In genomic region chr3L:15013957-15014692, dm6 we compare ENCODE assay signal across 5 fruit fly cellular contexts.
A peak's percentile ranks its signal among the peaks of the same experiment; 100 is the strongest.
TF ChIP-seq lines count a peak whose summit lies in the region.

Gene Reck, minus strand, starts transcription at chr3L:15014062.

- TF ChIP-seq CTCF in whole organism, embryonic (GFP tag; optimal IDR thresholded peaks at IDR 0.05; lab: Kevin White, UChicago) = peak; percentile 59

TF ChIP-seq in whole organism, adult, 20 proteins besides CTCF, POLR2A, EP300 and RAD21:
- TF ChIP-seq CG12768 (GFP tag; optimal IDR thresholded peaks at IDR 0.05; lab: Kevin White, UChicago) = peak; percentile 46
- no peak for TF ChIP-seq kay (GFP tag; lab: Kevin White, UChicago; ENCODE audit: borderline replicate concordance)

TF ChIP-seq in whole organism, embryonic, 481 proteins besides CTCF, POLR2A, EP300 and RAD21 (continues in another document):
- TF ChIP-seq fu2 (GFP tag; optimal IDR thresholded peaks at IDR 0.05; lab: Kevin White, UChicago) (no peak), Dfd (GFP tag; optimal IDR thresholded peaks at IDR 0.05; lab: Kevin White, UChicago) (no peak), CG15601 (tag; optimal IDR thresholded peaks at IDR 0.05; lab: Kevin White, UChicago) (peak; percentile 69), yki (optimal IDR thresholded peaks at IDR 0.05; lab: Kevin White, UChicago) (peak; percentile 11), trem (tag; optimal IDR thresholded peaks at IDR 0.05; lab: Kevin White, UChicago) (peak; percentile 70), croc (GFP tag; conservative IDR thresholded peaks at IDR 0.05; lab: Robert Waterston, UW) (peak; percentile 38; the same call in 1 of the 3 replicates), CG9727 (GFP tag; optimal IDR thresholded peaks at IDR 0.05; lab: Kevin White, UChicago) (peak; percentile 87), CG11723 (GFP tag; optimal IDR thresholded peaks at IDR 0.05; lab: Kevin White, UChicago) (peak; percentile 50), gsb-n (tag; optimal IDR thresholded peaks at IDR 0.05; lab: Kevin White, UChicago) (peak; percentile 88), CG3281 (GFP tag; optimal IDR thresholded peaks at IDR 0.05; lab: Kevin White, UChicago) (peak; percentile 84), Hey (tag; optimal IDR thresholded peaks at IDR 0.05; lab: Kevin White, UChicago) (no peak), Sox100B (GFP tag; optimal IDR thresholded peaks at IDR 0.05; lab: Kevin White, UChicago) (peak; percentile 84), pzg (GFP tag; optimal IDR thresholded peaks at IDR 0.05; lab: Kevin White, UChicago) (peak; percentile 31), CG1602 (GFP tag; optimal IDR thresholded peaks at IDR 0.05; lab: Kevin White, UChicago) (peak; percentile 71), CHES-1-like (GFP tag; optimal IDR thresholded peaks at IDR 0.05; lab: Kevin White, UChicago) (no peak), esg (GFP tag; conservative IDR thresholded peaks at IDR 0.05; lab: Robert Waterston, UW) (peak; percentile 76), D19A (tag; optimal IDR thresholded peaks at IDR 0.05; lab: Kevin White, UChicago) (peak; percentile 78), Trl (optimal IDR thresholded peaks at IDR 0.05; lab: Kevin White, UChicago) (no peak), Trl (GFP tag; optimal IDR thresholded peaks at IDR 0.05; lab: Kevin White, UChicago) (peak; percentile 48), CG34224 (GFP tag; IDR thresholded peaks at IDR 0.05; lab: Robert Waterston, UW; ENCODE audit: partially characterized antibody) (no peak), MESR4 (GFP tag; optimal IDR thresholded peaks at IDR 0.05; lab: Kevin White, UChicago) (peak; percentile 1), scrt (GFP tag; optimal IDR thresholded peaks at IDR 0.05; lab: Kevin White, UChicago) (peak; percentile 74)

TF ChIP-seq in whole organism, prepupa, 60 proteins besides CTCF, POLR2A, EP300 and RAD21 (continues in another document):
- peak; percentile 88 for TF ChIP-seq CG10631 (GFP tag; optimal IDR thresholded peaks at IDR 0.05; lab: Kevin White, UChicago)
- TF ChIP-seq Hr39 (GFP tag; optimal IDR thresholded peaks at IDR 0.05; lab: Kevin White, UChicago) = peak; percentile 57
- peak; percentile 94 for TF ChIP-seq Hr4 (GFP tag; optimal IDR thresholded peaks at IDR 0.05; lab: Kevin White, UChicago)
- peak; percentile 85 for TF ChIP-seq Ets96B (tag; optimal IDR thresholded peaks at IDR 0.05; lab: Kevin White, UChicago)
- TF ChIP-seq topi (GFP tag; optimal IDR thresholded peaks at IDR 0.05; lab: Kevin White, UChicago) = peak; percentile 85
- TF ChIP-seq Eip78C (GFP tag; lab: Kevin White, UChicago) = peak; percentile 98
- no peak for TF ChIP-seq CG6854 (GFP tag; optimal IDR thresholded peaks at IDR 0.05; lab: Kevin White, UChicago)
- no peak for TF ChIP-seq Hr38 (GFP tag; optimal IDR thresholded peaks at IDR 0.05; lab: Kevin White, UChicago)
- TF ChIP-seq CG32006 (GFP tag; optimal IDR thresholded peaks at IDR 0.05; lab: Kevin White, UChicago) = peak; percentile 85
- peak; percentile 78 for TF ChIP-seq CG9139 (GFP tag; optimal IDR thresholded peaks at IDR 0.05; lab: Kevin White, UChicago)
- TF ChIP-seq CG6808 (GFP tag; optimal IDR thresholded peaks at IDR 0.05; lab: Kevin White, UChicago) = peak; percentile 82
- TF ChIP-seq CG16779 (tag; optimal IDR thresholded peaks at IDR 0.05; lab: Kevin White, UChicago) = peak; percentile 85
- peak; percentile 79 for TF ChIP-seq Gug (GFP tag; IDR thresholded peaks at IDR 0.05; lab: Robert Waterston, UW)
- TF ChIP-seq Smox (GFP tag; optimal IDR thresholded peaks at IDR 0.05; lab: Kevin White, UChicago) = peak; percentile 79
- TF ChIP-seq Eip93F (GFP tag; optimal IDR thresholded peaks at IDR 0.05; lab: Kevin White, UChicago) = peak; percentile 61
- peak; percentile 61 for TF ChIP-seq CG31627 (GFP tag; optimal IDR thresholded peaks at IDR 0.05; lab: Kevin White, UChicago)
- peak; percentile 83 for TF ChIP-seq CG3032 (tag; optimal IDR thresholded peaks at IDR 0.05; lab: Kevin White, UChicago)
- TF ChIP-seq CG4318 (GFP tag; optimal IDR thresholded peaks at IDR 0.05; lab: Kevin White, UChicago) = peak; percentile 77
- peak; percentile 85 for TF ChIP-seq Met (GFP tag; optimal IDR thresholded peaks at IDR 0.05; lab: Kevin White, UChicago)
- TF ChIP-seq CG11294 (GFP tag; IDR thresholded peaks at IDR 0.05; lab: Robert Waterston, UW) = peak; percentile 74
- TF ChIP-seq ss (GFP tag; optimal IDR thresholded peaks at IDR 0.05; lab: Kevin White, UChicago) = peak; percentile 82 to 83
- TF ChIP-seq CG6792 (GFP tag; optimal IDR thresholded peaks at IDR 0.05; lab: Kevin White, UChicago) = peak; percentile 74
- peak; percentile 93 for TF ChIP-seq CG3919 (GFP tag; optimal IDR thresholded peaks at IDR 0.05; lab: Kevin White, UChicago)

TF ChIP-seq in whole organism, pupa, 21 proteins besides CTCF, POLR2A, EP300 and RAD21:
- TF ChIP-seq Snoo (tag; optimal IDR thresholded peaks at IDR 0.05; lab: Kevin White, UChicago) (peak; percentile 79), Pif1B (GFP tag; optimal IDR thresholded peaks at IDR 0.05; lab: Kevin White, UChicago) (peak; percentile 91), Ets98B (GFP tag; IDR thresholded peaks at IDR 0.05; lab: Robert Waterston, UW) (peak; percentile 96), gl (tag; optimal IDR thresholded peaks at IDR 0.05; lab: Kevin White, UChicago) (peak; percentile 75), CG14655 (GFP tag; optimal IDR thresholded peaks at IDR 0.05; lab: Kevin White, UChicago) (peak; percentile 91), EcR (GFP tag; optimal IDR thresholded peaks at IDR 0.05; lab: Kevin White, UChicago) (peak; percentile 59), CG17806 (tag; optimal IDR thresholded peaks at IDR 0.05; lab: Kevin White, UChicago) (peak; percentile 94), CG34367 (tag; optimal IDR thresholded peaks at IDR 0.05; lab: Kevin White, UChicago) (peak; percentile 86), CG10348 (GFP tag; IDR thresholded peaks at IDR 0.05; lab: Robert Waterston, UW) (no peak), CG32121 (GFP tag; IDR thresholded peaks at IDR 0.05; lab: Robert Waterston, UW) (peak; percentile 91), CG8159 (tag; optimal IDR thresholded peaks at IDR 0.05; lab: Kevin White, UChicago) (peak; percentile 87), CG13204 (GFP tag; optimal IDR thresholded peaks at IDR 0.05; lab: Kevin White, UChicago) (peak; percentile 54), CG15710 (tag; optimal IDR thresholded peaks at IDR 0.05; lab: Kevin White, UChicago) (peak; percentile 83), CG8301 (tag; optimal IDR thresholded peaks at IDR 0.05; lab: Kevin White, UChicago) (peak; percentile 87), rn (GFP tag; IDR thresholded peaks at IDR 0.05; lab: Robert Waterston, UW) (peak; percentile 75), Pif1A (GFP tag; optimal IDR thresholded peaks at IDR 0.05; lab: Kevin White, UChicago) (peak; percentile 90), fd96Ca (GFP tag; IDR thresholded peaks at IDR 0.05; lab: Robert Waterston, UW) (peak; percentile 74), CG4496 (GFP tag; IDR thresholded peaks at IDR 0.05; lab: Robert Waterston, UW) (peak; percentile 95), CG9948 (tag; optimal IDR thresholded peaks at IDR 0.05; lab: Kevin White, UChicago) (peak; percentile 86), CG12605 (GFP tag; IDR thresholded peaks at IDR 0.05; lab: Robert Waterston, UW) (peak; percentile 96), D1 (tag; optimal IDR thresholded peaks at IDR 0.05; lab: Kevin White, UChicago) (peak; percentile 97)
TF ChIP-seq in whole organism, pupa: peak in this region for 20.

TF ChIP-seq in whole organism, wandering third instar larva, 38 proteins besides CTCF, POLR2A, EP300 and RAD21 (continues in another document):
- TF ChIP-seq Hr78 (GFP tag; optimal IDR thresholded peaks at IDR 0.05; lab: Kevin White, UChicago) = no peak
- TF ChIP-seq CrebA (GFP tag; optimal IDR thresholded peaks at IDR 0.05; lab: Kevin White, UChicago; ENCODE audit: borderline replicate concordance) = peak; percentile 1
- TF ChIP-seq lola (GFP tag; optimal IDR thresholded peaks at IDR 0.05; lab: Kevin White, UChicago) = no peak
- TF ChIP-seq CG32264 (GFP tag; optimal IDR thresholded peaks at IDR 0.05; lab: Kevin White, UChicago) = peak; percentile 12
- peak; percentile 78 for TF ChIP-seq Myc (optimal IDR thresholded peaks at IDR 0.05; lab: Kevin White, UChicago)
- TF ChIP-seq dl (GFP tag; optimal IDR thresholded peaks at IDR 0.05; lab: Kevin White, UChicago; ENCODE audit: insufficient read depth in 1 of 2, partially characterized antibody in 2 of 2) = no peak
- TF ChIP-seq Hnf4 (GFP tag; optimal IDR thresholded peaks at IDR 0.05; lab: Kevin White, UChicago) = peak; percentile 42
- TF ChIP-seq ey (GFP tag; optimal IDR thresholded peaks at IDR 0.05; lab: Kevin White, UChicago) = peak; percentile 51
- peak; percentile 12 for TF ChIP-seq Jra (GFP tag; optimal IDR thresholded peaks at IDR 0.05; lab: Kevin White, UChicago)
- no peak for TF ChIP-seq jim (GFP tag; optimal IDR thresholded peaks at IDR 0.05; lab: Kevin White, UChicago)
- peak; percentile 87 for TF ChIP-seq brk (GFP tag; optimal IDR thresholded peaks at IDR 0.05; lab: Kevin White, UChicago)
- TF ChIP-seq Mio (GFP tag; optimal IDR thresholded peaks at IDR 0.05; lab: Kevin White, UChicago) = no peak
- TF ChIP-seq Abd-B (GFP tag; optimal IDR thresholded peaks at IDR 0.05; lab: Kevin White, UChicago) = no peak
- peak; percentile 80 for TF ChIP-seq h (GFP tag; optimal IDR thresholded peaks at IDR 0.05; lab: Kevin White, UChicago)
- peak; percentile 20 for TF ChIP-seq Dfd (GFP tag; optimal IDR thresholded peaks at IDR 0.05; lab: Kevin White, UChicago)
- peak; percentile 55 for TF ChIP-seq HLH106 (tag; optimal IDR thresholded peaks at IDR 0.05; lab: Kevin White, UChicago)
- no peak for TF ChIP-seq GATAd (GFP tag; optimal IDR thresholded peaks at IDR 0.05; lab: Kevin White, UChicago)
- TF ChIP-seq br (GFP tag; optimal IDR thresholded peaks at IDR 0.05; lab: Kevin White, UChicago) = peak; percentile 44
- peak; percentile 73 for TF ChIP-seq sv (GFP tag; optimal IDR thresholded peaks at IDR 0.05; lab: Kevin White, UChicago)
- peak; percentile 67 for TF ChIP-seq Sp1 (GFP tag; optimal IDR thresholded peaks at IDR 0.05; lab: Kevin White, UChicago)
- no peak for TF ChIP-seq dmrt93B (GFP tag; optimal IDR thresholded peaks at IDR 0.05; lab: Kevin White, UChicago)
- peak; percentile 75 for TF ChIP-seq OdsH (GFP tag; optimal IDR thresholded peaks at IDR 0.05; lab: Kevin White, UChicago)
- TF ChIP-seq N (GFP tag; optimal IDR thresholded peaks at IDR 0.05; lab: Kevin White, UChicago) = no peak
- peak; percentile 55 for TF ChIP-seq Hr83 (GFP tag; optimal IDR thresholded peaks at IDR 0.05; lab: Kevin White, UChicago; ENCODE audit: poor library complexity, severe bottlenecking)
- peak; percentile 43 for TF ChIP-seq psq (GFP tag; optimal IDR thresholded peaks at IDR 0.05; lab: Kevin White, UChicago)
- TF ChIP-seq dsf (GFP tag; optimal IDR thresholded peaks at IDR 0.05; lab: Kevin White, UChicago; ENCODE audit: borderline replicate concordance) = peak; percentile 21
- TF ChIP-seq Vsx2 (GFP tag; optimal IDR thresholded peaks at IDR 0.05; lab: Kevin White, UChicago; ENCODE audit: partially characterized antibody) = no peak
- no peak for TF ChIP-seq pan (optimal IDR thresholded peaks at IDR 0.05; lab: Kevin White, UChicago)
- TF ChIP-seq fru (GFP tag; optimal IDR thresholded peaks at IDR 0.05; lab: Kevin White, UChicago) = peak; percentile 65
- no peak for TF ChIP-seq tai (GFP tag; optimal IDR thresholded peaks at IDR 0.05; lab: Kevin White, UChicago)
